Fruit fly (Drosophila melanogaster) whole organism, embryonic: Measurements from ENCODE around the gene Wnt6.

Experiments used
- Abd-B ChIP-seq: fragments of 200-800 bp; sonication (Bioruptor generic); optimal IDR thresholded peaks from 2 replicates; lab custom pipeline; 2018; ENCODE audit warnings: missing biosample characterization, mild to moderate bottlenecking, missing genetic modification characterization, moderate library complexity
- Bteb2 ChIP-seq: fragments of 200-800 bp; sonication (Bioruptor generic); optimal IDR thresholded peaks from 2 replicates; lab custom pipeline; 2016; ENCODE audit warnings: missing biosample characterization, missing genetic modification characterization
- CG10462 ChIP-seq: fragments of 200-800 bp; sonication (Bioruptor generic); optimal IDR thresholded peaks from 2 replicates; lab custom pipeline; 2016; ENCODE audit warnings: missing biosample characterization, missing genetic modification characterization
- CG10979 ChIP-seq: fragments of 200-800 bp; sonication (Bioruptor generic); optimal IDR thresholded peaks from 2 replicates; lab custom pipeline; 2018; ENCODE audit warnings: missing biosample characterization, mild to moderate bottlenecking, missing genetic modification characterization, moderate library complexity
- CG11085 ChIP-seq: fragments of 200-800 bp; sonication (Bioruptor generic); IDR thresholded peaks from 2 replicates; pipeline ENCODE4 v1.3.6; 2022; ENCODE audit warnings: missing biosample characterization, missing genetic modification characterization
- CG11093 ChIP-seq: fragments of 200-800 bp; sonication (Bioruptor generic); IDR thresholded peaks from 3 replicates; pipeline ENCODE4 v1.3.6; 2022; ENCODE audit warnings: missing biosample characterization, missing genetic modification characterization
- CG11456 ChIP-seq: fragments of 200-800 bp; sonication (Bioruptor generic); IDR thresholded peaks from 3 replicates; pipeline ENCODE4 v1.3.6; 2022; ENCODE audit warnings: missing biosample characterization, missing genetic modification characterization
- CG11504 ChIP-seq: fragments of 200-800 bp; sonication (Bioruptor generic); optimal IDR thresholded peaks from 3 replicates; lab custom pipeline; 2019; ENCODE audit warnings: missing biosample characterization, mild to moderate bottlenecking, missing genetic modification characterization, moderate library complexity
- CG12104 ChIP-seq: fragments of 200-800 bp; sonication (Bioruptor generic); optimal IDR thresholded peaks from 3 replicates; lab custom pipeline; 2016; ENCODE audit warnings: missing biosample characterization, missing genetic modification characterization
- CG12769 ChIP-seq: fragments of 200-800 bp; sonication (Bioruptor generic); optimal IDR thresholded peaks from 2 replicates; lab custom pipeline; 2019; ENCODE audit warnings: missing biosample characterization, mild to moderate bottlenecking, missing genetic modification characterization, moderate library complexity
- CG13287 ChIP-seq: fragments of 200-800 bp; sonication (Bioruptor generic); IDR thresholded peaks from 2 replicates; pipeline ENCODE4 v1.3.6; 2022; ENCODE audit warnings: missing biosample characterization, missing genetic modification characterization; ENCODE audit not compliant: partially characterized antibody
- CG15514 ChIP-seq: fragments of 200-800 bp; sonication (Bioruptor generic); optimal IDR thresholded peaks from 3 replicates; lab custom pipeline; 2017; ENCODE audit warnings: missing biosample characterization, missing genetic modification characterization, mild to moderate bottlenecking, moderate library complexity, missing genetic modification reagents
- CG17359 ChIP-seq: fragments of 200-800 bp; sonication (Bioruptor generic); optimal IDR thresholded peaks from 3 replicates; lab custom pipeline; 2018; ENCODE audit warnings: missing biosample characterization, mild to moderate bottlenecking, missing genetic modification characterization, moderate library complexity
- CG30431 ChIP-seq: fragments of 200-800 bp; sonication (Bioruptor generic); optimal IDR thresholded peaks from 2 replicates; lab custom pipeline; 2017; ENCODE audit warnings: missing biosample characterization, missing genetic modification characterization
- CG32532 ChIP-seq: fragments of 200-800 bp; sonication (Bioruptor generic); IDR thresholded peaks from 2 replicates; pipeline ENCODE4 v1.3.6; 2022; ENCODE audit warnings: missing biosample characterization, missing genetic modification characterization
- CG32767 ChIP-seq: fragments of 200-800 bp; sonication (Bioruptor generic); IDR thresholded peaks from 2 replicates; pipeline ENCODE4 v1.3.6; 2022; ENCODE audit warnings: missing biosample characterization, missing genetic modification characterization
- CG42726 ChIP-seq: fragments of 200-800 bp; sonication (Bioruptor generic); IDR thresholded peaks from 2 replicates; pipeline ENCODE4 v1.3.6; 2022; ENCODE audit warnings: missing biosample characterization, missing genetic modification characterization; ENCODE audit not compliant: partially characterized antibody
- CG5180 ChIP-seq: fragments of 200-800 bp; sonication (Bioruptor generic); optimal IDR thresholded peaks from 3 replicates; lab custom pipeline; 2017; ENCODE audit warnings: missing biosample characterization, missing genetic modification characterization, mild to moderate bottlenecking, moderate library complexity, missing genetic modification reagents
- CG6683 ChIP-seq: fragments of 200-800 bp; sonication (Bioruptor generic); optimal IDR thresholded peaks from 2 replicates; lab custom pipeline; 2017; ENCODE audit warnings: missing biosample characterization, mild to moderate bottlenecking, missing genetic modification characterization, missing genetic modification reagents
- CG8765 ChIP-seq: fragments of 200-800 bp; sonication (Bioruptor generic); IDR thresholded peaks from 2 replicates; pipeline ENCODE4 v1.3.6; 2022; ENCODE audit warnings: missing biosample characterization, missing genetic modification characterization
- Chrac-16 ChIP-seq: fragments of 200-800 bp; sonication (Bioruptor generic); optimal IDR thresholded peaks from 3 replicates; lab custom pipeline; 2016; ENCODE audit warnings: missing biosample characterization, missing genetic modification characterization
- Dek ChIP-seq: fragments of 200-800 bp; sonication (Bioruptor generic); optimal IDR thresholded peaks from 3 replicates; lab custom pipeline; 2019; ENCODE audit warnings: missing biosample characterization, mild to moderate bottlenecking, missing genetic modification characterization, moderate library complexity
- Dref ChIP-seq: fragments of 200-800 bp; sonication (Bioruptor generic); IDR thresholded peaks from 2 replicates; pipeline ENCODE4 v1.3.6; 2022; ENCODE audit warnings: missing biosample characterization, missing genetic modification characterization
- Ets65A ChIP-seq: fragments of 200-800 bp; sonication (Bioruptor generic); peaks from one replicate; lab custom pipeline; 2016; ENCODE audit warnings: missing biosample characterization, missing genetic modification characterization
- HmgZ ChIP-seq: fragments of 200-800 bp; sonication (Bioruptor generic); optimal IDR thresholded peaks from 2 replicates; lab custom pipeline; 2018; ENCODE audit warnings: missing biosample characterization, mild to moderate bottlenecking, missing genetic modification characterization
- Lhr ChIP-seq: fragments of 200-800 bp; sonication (Bioruptor generic); optimal IDR thresholded peaks from 3 replicates; lab custom pipeline; 2017; ENCODE audit warnings: mild to moderate bottlenecking, missing biosample characterization, missing genetic modification reagents, missing genetic modification characterization
- Lpt ChIP-seq: fragments of >200 bp; optimal IDR thresholded peaks from 2 replicates; lab custom pipeline; 2018; ENCODE audit warnings: missing biosample characterization, missing genetic modification characterization
- MESR4 ChIP-seq: fragments of 200-800 bp; sonication (Bioruptor generic); optimal IDR thresholded peaks from 2 replicates; lab custom pipeline; 2018; ENCODE audit warnings: missing biosample characterization, mild to moderate bottlenecking, missing genetic modification characterization, moderate library complexity
- Mad ChIP-seq: fragments of 200-800 bp; sonication (Bioruptor generic); optimal IDR thresholded peaks from 2 replicates; lab custom pipeline; 2016; ENCODE audit warnings: missing biosample characterization, missing genetic modification characterization
- Nf-YB ChIP-seq: fragments of 200-800 bp; sonication (Bioruptor generic); optimal IDR thresholded peaks from 3 replicates; lab custom pipeline; 2019; ENCODE audit warnings: missing biosample characterization, mild to moderate bottlenecking, missing genetic modification characterization, moderate library complexity
- Opbp ChIP-seq: fragments of 200-800 bp; sonication (Bioruptor generic); IDR thresholded peaks from 3 replicates; pipeline ENCODE4 v1.3.6; 2022; ENCODE audit warnings: missing biosample characterization, missing genetic modification characterization; ENCODE audit not compliant: partially characterized antibody
- Sox100B ChIP-seq: fragments of 200-800 bp; sonication (Bioruptor generic); optimal IDR thresholded peaks from 3 replicates; lab custom pipeline; 2018; ENCODE audit warnings: missing biosample characterization, mild to moderate bottlenecking, missing genetic modification characterization
- Sry-β ChIP-seq: fragments of 200-800 bp; sonication (Bioruptor generic); optimal IDR thresholded peaks from 2 replicates; lab custom pipeline; 2018; ENCODE audit warnings: missing biosample characterization, mild to moderate bottlenecking, missing genetic modification characterization, moderate library complexity
- Tbp ChIP-seq: fragments of >200 bp; optimal IDR thresholded peaks from 2 replicates; lab custom pipeline; 2018; ENCODE audit warnings: missing biosample characterization, missing genetic modification characterization
- ac ChIP-seq: fragments of 200-800 bp; sonication (Bioruptor generic); optimal IDR thresholded peaks from 3 replicates; lab custom pipeline; 2017; ENCODE audit warnings: missing biosample characterization, mild to moderate bottlenecking, missing genetic modification characterization
- bowl ChIP-seq: fragments of 200-800 bp; sonication (Bioruptor generic); IDR thresholded peaks from 2 replicates; pipeline ENCODE4 v1.3.6; 2022; ENCODE audit warnings: missing biosample characterization, missing genetic modification characterization
- caup ChIP-seq: fragments of 200-800 bp; sonication (Bioruptor generic); optimal IDR thresholded peaks from 3 replicates; lab custom pipeline; 2017; ENCODE audit warnings: missing biosample characterization, mild to moderate bottlenecking, missing genetic modification characterization, moderate library complexity; ENCODE audit not compliant: severe bottlenecking
- cg ChIP-seq: fragments of 200-800 bp; sonication (Bioruptor generic); optimal IDR thresholded peaks from 3 replicates; lab custom pipeline; 2019; ENCODE audit warnings: missing biosample characterization, mild to moderate bottlenecking, missing genetic modification characterization, moderate library complexity
- dysf ChIP-seq: fragments of 200-800 bp; sonication (Bioruptor generic); IDR thresholded peaks from 3 replicates; pipeline ENCODE4 v1.3.6; 2022; ENCODE audit warnings: missing biosample characterization, missing genetic modification characterization
- fru ChIP-seq: fragments of >200 bp; optimal IDR thresholded peaks from 2 replicates; lab custom pipeline; 2017
- ftz-f1 ChIP-seq: fragments of 200-800 bp; sonication (Bioruptor generic); optimal IDR thresholded peaks from 2 replicates; lab custom pipeline; 2016; ENCODE audit warnings: missing biosample characterization, missing genetic modification characterization
- grau ChIP-seq: fragments of 200-800 bp; optimal IDR thresholded peaks from 3 replicates; lab custom pipeline; 2019; ENCODE audit warnings: missing biosample characterization, mild to moderate bottlenecking, missing genetic modification characterization, moderate library complexity
- ham ChIP-seq: fragments of 200-800 bp; sonication (Bioruptor generic); IDR thresholded peaks from 2 replicates; pipeline ENCODE4 v1.3.6; 2022; ENCODE audit warnings: missing biosample characterization, missing genetic modification characterization
- hth ChIP-seq: fragments of >200 bp; optimal IDR thresholded peaks from 2 replicates; lab custom pipeline; 2017; ENCODE audit warnings: inconsistent platforms
- lilli ChIP-seq: fragments of 200-800 bp; sonication (Bioruptor generic); optimal IDR thresholded peaks from 3 replicates; lab custom pipeline; 2016; ENCODE audit warnings: missing biosample characterization, missing genetic modification characterization
- nmo ChIP-seq: fragments of 200-800 bp; sonication (Bioruptor generic); optimal IDR thresholded peaks from 2 replicates; lab custom pipeline; 2018; ENCODE audit warnings: missing biosample characterization, mild to moderate bottlenecking, missing genetic modification characterization, moderate library complexity
- scrt ChIP-seq: fragments of 200-800 bp; sonication (Bioruptor generic); optimal IDR thresholded peaks from 2 replicates; lab custom pipeline; 2018; ENCODE audit warnings: missing biosample characterization, mild to moderate bottlenecking, missing genetic modification characterization, moderate library complexity
- stc ChIP-seq: fragments of 200-800 bp; sonication (Bioruptor generic); IDR thresholded peaks from 2 replicates; pipeline ENCODE4 v1.3.6; 2022; ENCODE audit warnings: missing biosample characterization, missing genetic modification characterization
- yki ChIP-seq: fragments of >200 bp; optimal IDR thresholded peaks from 3 replicates; lab custom pipeline; 2018
- zen2 ChIP-seq: fragments of 200-800 bp; sonication (Bioruptor generic); IDR thresholded peaks from 3 replicates; pipeline ENCODE4 v1.3.6; 2022; ENCODE audit warnings: missing biosample characterization, missing genetic modification characterization; ENCODE audit not compliant: partially characterized antibody
- zfh2 ChIP-seq: fragments of 200-800 bp; sonication (Bioruptor generic); optimal IDR thresholded peaks from 2 replicates; lab custom pipeline; 2016; ENCODE audit warnings: missing biosample characterization, missing genetic modification characterization

The Wnt6 gene

dm6 chr2L:7387813-7388558 is 54.5 kb downstream of the Wnt6 start, which contains the start of the genes CG5149 and gudu (continued):
- peak; percentile 7 for TF ChIP-seq lilli
- no peak for TF ChIP-seq grau (tag; lab: Kevin White, UChicago)
- TF ChIP-seq Ets65A = peak; percentile 49
- peak; percentile 65 for TF ChIP-seq CG15514 (GFP tag; lab: Kevin White, UChicago)
- TF ChIP-seq Sox100B (GFP tag; lab: Kevin White, UChicago) = no peak
- TF ChIP-seq Lpt (GFP tag; lab: Kevin White, UChicago) = no peak
- no peak for TF ChIP-seq stc (GFP tag; lab: Robert Waterston, UW)
- TF ChIP-seq CG12769 (tag; lab: Kevin White, UChicago) = no peak
- TF ChIP-seq zen2 = peak; percentile 77
- peak; percentile 95 for TF ChIP-seq Opbp (GFP tag; lab: Robert Waterston, UW)
- no peak for TF ChIP-seq Dek
- no peak for TF ChIP-seq CG11093 (GFP tag; lab: Robert Waterston, UW)
- TF ChIP-seq Mad (GFP tag; lab: Kevin White, UChicago) = no peak
- no peak for TF ChIP-seq CG5180
- TF ChIP-seq CG8765 (GFP tag; lab: Robert Waterston, UW) = peak; percentile 51
- TF ChIP-seq hth (lab: Kevin White, UChicago) = no peak
- TF ChIP-seq MESR4 (GFP tag; lab: Kevin White, UChicago) = peak; percentile 79
- TF ChIP-seq ac (GFP tag; lab: Kevin White, UChicago) = peak; percentile 49
- TF ChIP-seq Sry-β = no peak
- no peak for TF ChIP-seq CG6683 (GFP tag; lab: Kevin White, UChicago)
- peak; percentile 70 for TF ChIP-seq CG11504 (tag; lab: Kevin White, UChicago)
- no peak for TF ChIP-seq scrt (GFP tag; lab: Kevin White, UChicago)
- peak; percentile 51 for TF ChIP-seq Lhr (GFP tag; lab: Kevin White, UChicago)
- no peak for TF ChIP-seq ftz-f1 (GFP tag; lab: Kevin White, UChicago)
- peak; percentile 46 for TF ChIP-seq HmgZ (tag; lab: Kevin White, UChicago)
- no peak for TF ChIP-seq CG12104 (GFP tag; lab: Kevin White, UChicago)
- TF ChIP-seq CG10462 (GFP tag; lab: Kevin White, UChicago) = no peak
- TF ChIP-seq CG30431 = no peak
- no peak for TF ChIP-seq Chrac-16 (GFP tag; lab: Kevin White, UChicago)
- peak; percentile 51; the same call in 1 of the 2 replicates for TF ChIP-seq CG32532
- peak; percentile 93 for TF ChIP-seq CG13287
- TF ChIP-seq nmo (GFP tag; lab: Kevin White, UChicago) = peak; percentile 7
- TF ChIP-seq zfh2 (GFP tag; lab: Kevin White, UChicago) = no peak
- TF ChIP-seq Bteb2 (GFP tag; lab: Kevin White, UChicago) = no peak
- TF ChIP-seq yki = no peak
- no peak for TF ChIP-seq dysf (GFP tag; lab: Robert Waterston, UW)
- TF ChIP-seq CG11456 = no peak
- no peak for TF ChIP-seq ham (GFP tag; lab: Robert Waterston, UW)
- TF ChIP-seq fru (lab: Kevin White, UChicago) = no peak
- TF ChIP-seq bowl = no peak
- TF ChIP-seq cg (GFP tag; lab: Kevin White, UChicago) = no peak
- no peak for TF ChIP-seq CG10979
- TF ChIP-seq CG42726 (GFP tag; lab: Robert Waterston, UW) = peak; percentile 89
- peak; percentile 6 for TF ChIP-seq caup
- no peak for TF ChIP-seq Tbp (GFP tag; lab: Kevin White, UChicago)
- TF ChIP-seq Dref (GFP tag; lab: Robert Waterston, UW) = peak; percentile 73
- no peak for TF ChIP-seq CG17359 (tag; lab: Kevin White, UChicago)
- TF ChIP-seq CG32767 (GFP tag; lab: Robert Waterston, UW) = no peak
- no peak for TF ChIP-seq CG11085
- TF ChIP-seq Abd-B (GFP tag; lab: Kevin White, UChicago) = no peak
- TF ChIP-seq Nf-YB (GFP tag; lab: Kevin White, UChicago) = no peak
